Worm (Caenorhabditis elegans) whole organism, young adult: ENCODE results near the gene fbxa-96.

Source experiments
- B0336.3 ChIP-seq: fragments of 200-800 bp; sonication (Bioruptor generic); IDR thresholded peaks from 2 replicates; pipeline ENCODE4 v1.3.6; 2022; ENCODE audit warnings: missing genetic modification characterization, missing compliant biosample characterization
- Y56A3A.18 ChIP-seq: fragments of 200-800 bp; sonication (Bioruptor generic); IDR thresholded peaks from 2 replicates; pipeline ENCODE4 v1.3.6; 2022; ENCODE audit warnings: missing genetic modification reagents, missing genetic modification characterization, missing compliant biosample characterization
- ama-1 ChIP-seq, 3 experiments: fragments of 150-350 bp in 1 of 3; sonication (generic microtip) in 2 of 3; optimal IDR thresholded peaks; 2 replicates each; lab custom pipeline; 2014 to 2018; ENCODE audit warnings: missing biosample characterization in 2 of 3, missing genetic modification characterization in 2 of 3, missing genetic modification reagents in 2 of 3
- bed-2 ChIP-seq: fragments of 200-800 bp; sonication (Bioruptor generic); IDR thresholded peaks from 2 replicates; pipeline ENCODE4 v1.3.6; 2022; ENCODE audit warnings: missing genetic modification reagents, missing genetic modification characterization, missing compliant biosample characterization
- egl-44 ChIP-seq: fragments of 200-800 bp; sonication (Bioruptor generic); IDR thresholded peaks from 2 replicates; pipeline ENCODE4 v1.3.6; 2022; ENCODE audit warnings: missing genetic modification reagents, missing genetic modification characterization, missing compliant biosample characterization
- ets-4 ChIP-seq: fragments of 200-800 bp; sonication (Bioruptor generic); optimal IDR thresholded peaks from 2 replicates; lab custom pipeline; 2018; ENCODE audit warnings: mild to moderate bottlenecking, missing genetic modification characterization, missing compliant biosample characterization
- lsy-27 ChIP-seq: sonication (generic microtip); optimal IDR thresholded peaks from 2 replicates; lab custom pipeline; 2017; ENCODE audit warnings: missing genetic modification characterization, mild to moderate bottlenecking, missing compliant biosample characterization, antibody characterized with exemption, missing genotype, borderline replicate concordance; ENCODE audit not compliant: insufficient read depth
- mel-28 ChIP-seq: sonication (generic microtip); optimal IDR thresholded peaks from 2 replicates; lab custom pipeline; 2016; ENCODE audit warnings: borderline replicate concordance, mild to moderate bottlenecking, missing genetic modification characterization, missing compliant biosample characterization
- sdz-38 ChIP-seq: sonication (generic microtip); optimal IDR thresholded peaks from 2 replicates; lab custom pipeline; 2016; ENCODE audit warnings: missing genotype, missing genetic modification characterization, missing compliant biosample characterization
- somi-1 ChIP-seq: fragments of 200-800 bp; sonication (Bioruptor generic); optimal IDR thresholded peaks from 2 replicates; lab custom pipeline; 2018; ENCODE audit warnings: mild to moderate bottlenecking, missing genetic modification characterization, missing compliant biosample characterization
- sptf-2 ChIP-seq: fragments of 200-800 bp; sonication (Bioruptor generic); optimal IDR thresholded peaks from 2 replicates; lab custom pipeline; 2018; ENCODE audit warnings: mild to moderate bottlenecking, missing genetic modification characterization, missing compliant biosample characterization
- unc-130 ChIP-seq: sonication (generic microtip); optimal IDR thresholded peaks from 2 replicates; lab custom pipeline; 2016; ENCODE audit warnings: missing genetic modification reagents, missing genetic modification characterization, missing compliant biosample characterization
- unc-62 ChIP-seq: fragments of 150-350 bp; optimal IDR thresholded peaks from 2 replicates; lab custom pipeline; 2014; ENCODE audit warnings: missing biosample characterization, missing genetic modification reagents, missing genetic modification characterization
- xnd-1 ChIP-seq: sonication (generic microtip); optimal IDR thresholded peaks from 2 replicates; lab custom pipeline; 2016; ENCODE audit warnings: missing genotype, missing genetic modification reagents, missing genetic modification characterization, missing compliant biosample characterization

DNA sequence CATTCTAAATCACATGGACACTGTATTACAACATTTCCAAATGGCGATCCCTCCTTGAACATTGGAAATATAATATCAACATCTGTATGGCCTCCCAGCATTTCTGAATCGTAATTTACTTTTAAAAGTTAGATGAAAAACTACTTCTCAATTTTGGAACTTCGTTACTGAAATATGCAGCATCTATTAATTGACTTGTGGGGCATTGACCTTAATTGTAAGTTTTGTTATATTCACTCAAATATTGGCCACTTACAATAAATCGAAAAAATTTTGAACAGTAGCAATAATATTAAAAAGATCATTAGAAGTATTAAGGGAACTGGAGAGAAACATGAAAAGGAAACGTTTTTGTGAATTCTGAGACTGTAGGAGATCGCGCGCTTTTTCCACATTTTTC is 9.0 kb upstream of the fbxa-96 start, which contains the start of gene mam-6:
- TF ChIP-seq ets-4 = no peak
- TF ChIP-seq unc-62 (GFP tag; lab: Kevin White, UChicago) = no peak
- no peak for TF ChIP-seq lsy-27 (tag; lab: Kevin White, UChicago)
- TF ChIP-seq sdz-38 (tag; lab: Kevin White, UChicago) = no peak
- TF ChIP-seq Y56A3A.18 (GFP tag; lab: Robert Waterston, UW) = no peak
- no peak for TF ChIP-seq egl-44
- no peak for TF ChIP-seq sptf-2 (GFP tag; lab: Kevin White, UChicago)
- no peak for TF ChIP-seq somi-1 (GFP tag; lab: Kevin White, UChicago)
- TF ChIP-seq B0336.3 (GFP tag; lab: Robert Waterston, UW) = no peak
- TF ChIP-seq bed-2 (GFP tag; lab: Robert Waterston, UW) = no peak
- TF ChIP-seq xnd-1 (tag; lab: Kevin White, UChicago) = no peak
- no peak for TF ChIP-seq mel-28
- TF ChIP-seq ama-1 (optimal IDR thresholded peaks at IDR 0.05; lab: Kevin White, UChicago) = no peak
- no peak for TF ChIP-seq ama-1 (GFP tag; optimal IDR thresholded peaks at IDR 0.05; lab: Kevin White, UChicago)
- TF ChIP-seq unc-130 (GFP tag; lab: Kevin White, UChicago) = no peak
